Fruit fly (Drosophila melanogaster): ENCODE data around the gene CG16704.

Gene CG16704

DNA sequence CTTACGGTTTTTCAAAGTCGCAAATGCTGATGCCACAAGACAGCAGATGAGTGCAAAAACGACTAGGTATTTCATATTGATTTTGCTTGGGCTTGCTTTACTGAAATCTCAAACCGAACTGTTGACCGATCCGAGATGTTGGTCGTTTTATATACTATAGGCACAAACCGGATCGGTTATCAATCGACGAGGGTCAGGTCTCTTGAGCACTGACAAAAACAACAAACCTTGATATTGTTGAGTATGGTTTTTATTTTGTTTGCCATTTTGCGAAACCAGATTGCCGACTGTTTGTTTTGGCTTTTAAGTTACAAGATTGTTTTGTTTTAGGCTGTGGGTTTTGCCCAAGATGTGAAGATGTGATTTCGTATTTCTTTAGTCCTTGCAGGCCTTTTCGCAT, at the start of gene CG16704:
Gene CG16704, minus strand, starts transcription at position 122 of the 400 bp plus-strand sequence.
- no peak for TF ChIP-seq h (optimal IDR thresholded peaks at IDR 0.05)
- TF ChIP-seq Myc (optimal IDR thresholded peaks at IDR 0.05): no peak
- TF ChIP-seq insv (optimal IDR thresholded peaks at IDR 0.05): no peak
- TF ChIP-seq Sin3A (optimal IDR thresholded peaks at IDR 0.05): no peak
- no peak for TF ChIP-seq psq (optimal IDR thresholded peaks at IDR 0.05)
- no peak for TF ChIP-seq ttk (optimal IDR thresholded peaks at IDR 0.05)

dm6 chr2L:3740443-3740842, 48.1 kb upstream of the CG16704 start:
- TF ChIP-seq psq (optimal IDR thresholded peaks at IDR 0.05) (no peak), Myc (optimal IDR thresholded peaks at IDR 0.05) (no peak), insv (optimal IDR thresholded peaks at IDR 0.05) (no peak), h (optimal IDR thresholded peaks at IDR 0.05) (no peak), ttk (optimal IDR thresholded peaks at IDR 0.05) (no peak), Sin3A (optimal IDR thresholded peaks at IDR 0.05) (no peak)

- TF ChIP-seq psq (optimal IDR thresholded peaks at IDR 0.05) (no peak), insv (optimal IDR thresholded peaks at IDR 0.05) (no peak), h (optimal IDR thresholded peaks at IDR 0.05) (no peak), Myc (optimal IDR thresholded peaks at IDR 0.05) (no peak), Sin3A (optimal IDR thresholded peaks at IDR 0.05) (no peak), ttk (optimal IDR thresholded peaks at IDR 0.05) (no peak)
These were observed 45.3 kb upstream of the CG16704 start for dm6 chr2L:3737682-3738081.

DNA sequence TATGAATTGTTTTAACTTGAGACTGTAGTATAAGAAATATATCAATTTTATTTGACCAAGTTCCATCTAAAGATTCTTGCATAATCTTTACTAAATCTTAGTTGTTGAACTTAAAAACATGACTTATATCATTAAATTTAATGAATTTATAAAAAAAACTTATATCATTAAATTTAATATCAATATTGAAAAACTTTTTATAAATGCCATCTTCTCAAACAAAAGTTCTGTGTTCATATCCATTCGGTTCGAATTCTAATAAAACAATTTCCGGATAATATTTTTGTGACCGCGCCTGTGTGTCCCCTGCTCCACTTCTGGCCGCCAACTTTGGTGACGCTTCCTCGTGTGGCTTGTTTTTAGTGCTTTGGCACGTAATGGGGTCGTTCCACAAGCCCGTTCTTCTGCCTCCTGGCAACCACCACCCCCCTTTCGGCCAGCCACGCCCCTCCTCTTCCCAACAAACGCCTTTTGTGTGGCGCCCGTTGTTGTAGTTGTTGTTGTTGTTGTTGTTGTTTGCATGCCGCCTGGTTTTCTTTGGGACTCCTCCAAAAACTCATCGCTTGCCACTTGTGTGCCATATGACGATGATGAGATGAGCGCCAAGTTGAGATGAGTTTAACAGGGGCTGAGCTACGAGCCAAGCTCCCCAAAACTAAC, 44.7 kb upstream of the CG16704 start:
- TF ChIP-seq Myc (optimal IDR thresholded peaks at IDR 0.05): no peak
- TF ChIP-seq insv (optimal IDR thresholded peaks at IDR 0.05): no peak
- TF ChIP-seq Sin3A (optimal IDR thresholded peaks at IDR 0.05): no peak
- TF ChIP-seq h (optimal IDR thresholded peaks at IDR 0.05): no peak
- TF ChIP-seq ttk (optimal IDR thresholded peaks at IDR 0.05): no peak
- no peak for TF ChIP-seq psq (optimal IDR thresholded peaks at IDR 0.05)

DNA sequence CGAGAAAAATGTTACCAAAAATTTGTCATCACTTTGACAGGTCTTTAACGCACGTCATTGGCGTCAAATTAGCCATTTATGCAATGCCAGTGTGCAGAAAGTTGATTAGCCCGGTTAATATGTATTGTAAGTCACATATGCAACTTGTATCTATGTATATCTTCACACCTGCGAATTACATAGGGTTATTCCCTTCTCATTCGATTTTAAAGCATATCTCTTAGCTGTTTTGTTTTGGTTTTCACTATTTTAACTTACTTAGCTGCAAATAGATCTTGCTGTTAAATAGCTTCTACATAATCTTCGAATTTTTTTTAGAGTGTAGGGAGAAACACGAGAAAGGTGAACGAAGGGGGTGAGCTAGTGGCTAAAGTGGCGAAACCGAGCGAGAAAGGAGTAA, 38.7 kb upstream of the CG16704 start:
- TF ChIP-seq ttk (optimal IDR thresholded peaks at IDR 0.05): no peak
- TF ChIP-seq h (optimal IDR thresholded peaks at IDR 0.05): no peak
- TF ChIP-seq Myc (optimal IDR thresholded peaks at IDR 0.05): no peak
- TF ChIP-seq psq (optimal IDR thresholded peaks at IDR 0.05): no peak

DNA sequence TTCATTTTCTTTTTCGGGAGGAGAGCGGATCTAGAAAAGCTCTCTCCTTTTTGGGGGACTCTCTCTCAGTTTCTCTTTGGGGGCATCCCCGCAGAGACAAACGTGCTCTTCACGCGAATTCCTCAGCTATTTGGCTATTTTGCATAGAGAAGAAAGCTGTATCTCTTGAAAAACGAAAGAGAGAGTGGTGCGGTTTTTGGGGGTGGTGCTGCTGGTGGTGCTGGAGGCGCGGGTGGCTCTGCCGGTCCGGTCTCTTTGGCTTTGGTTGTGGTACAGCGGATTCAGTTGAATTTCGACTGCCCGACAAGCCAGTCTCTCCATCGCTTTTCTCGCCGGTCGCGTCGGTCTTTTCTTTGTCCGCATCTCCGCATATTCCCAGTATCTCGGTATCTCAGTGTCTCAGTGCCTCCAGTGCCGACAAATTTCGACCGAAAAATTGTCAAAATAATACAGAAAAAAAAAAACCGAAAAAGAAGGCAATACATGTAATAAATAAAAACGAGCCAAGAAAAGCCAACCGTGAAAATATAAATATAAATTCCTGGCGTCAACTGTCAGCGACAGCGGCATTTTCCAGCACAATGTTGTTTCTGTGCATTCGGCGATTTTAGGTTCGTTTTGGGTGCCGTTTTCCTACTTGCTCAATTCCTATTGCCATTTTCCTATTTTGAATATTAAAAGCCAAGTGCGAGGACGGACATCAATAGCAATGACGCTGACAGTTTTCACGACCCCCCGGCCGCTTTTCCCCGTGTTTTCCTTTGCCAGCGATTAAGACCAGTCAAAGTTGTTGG, 38.0 kb upstream of the CG16704 start, which contains the start of gene CG10019:
Gene CG10019, plus strand, starts transcription at position 285 of the 794 bp plus-strand sequence.
- TF ChIP-seq h (optimal IDR thresholded peaks at IDR 0.05) (no peak), ttk (optimal IDR thresholded peaks at IDR 0.05) (no peak), insv (optimal IDR thresholded peaks at IDR 0.05) (no peak), Sin3A (optimal IDR thresholded peaks at IDR 0.05) (no peak), psq (optimal IDR thresholded peaks at IDR 0.05) (no peak)

DNA sequence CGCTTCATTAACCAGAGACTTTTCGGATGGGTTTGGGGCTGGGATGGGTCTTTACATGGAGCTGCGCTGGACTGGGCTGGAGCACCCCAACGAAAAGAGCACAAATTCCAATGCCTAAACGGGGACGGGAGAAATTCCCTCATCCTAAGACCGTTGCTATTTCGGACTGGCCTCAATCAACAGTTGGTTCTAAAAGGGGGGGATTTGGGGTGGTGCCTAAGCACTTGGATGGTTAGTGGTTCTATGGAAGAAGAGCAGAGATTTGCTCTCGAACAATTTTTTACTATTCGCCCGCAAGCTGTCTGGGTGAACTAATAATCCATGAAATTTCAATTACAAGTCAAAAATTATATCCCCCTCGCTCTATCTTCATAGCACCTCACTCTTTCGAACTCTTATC, 37.2 kb upstream of the CG16704 start:
- no peak for TF ChIP-seq Myc (optimal IDR thresholded peaks at IDR 0.05)
- no peak for TF ChIP-seq psq (optimal IDR thresholded peaks at IDR 0.05)
- no peak for TF ChIP-seq ttk (optimal IDR thresholded peaks at IDR 0.05)
- TF ChIP-seq Sin3A (optimal IDR thresholded peaks at IDR 0.05): no peak
- TF ChIP-seq h (optimal IDR thresholded peaks at IDR 0.05): no peak
- TF ChIP-seq insv (optimal IDR thresholded peaks at IDR 0.05): no peak

dm6 chr2L:3719414-3719959, 27.1 kb upstream of the CG16704 start:
- TF ChIP-seq Myc (optimal IDR thresholded peaks at IDR 0.05) (no peak), ttk (optimal IDR thresholded peaks at IDR 0.05) (no peak), Sin3A (optimal IDR thresholded peaks at IDR 0.05) (no peak), h (optimal IDR thresholded peaks at IDR 0.05) (no peak), psq (optimal IDR thresholded peaks at IDR 0.05) (no peak), insv (optimal IDR thresholded peaks at IDR 0.05) (no peak)

DNA sequence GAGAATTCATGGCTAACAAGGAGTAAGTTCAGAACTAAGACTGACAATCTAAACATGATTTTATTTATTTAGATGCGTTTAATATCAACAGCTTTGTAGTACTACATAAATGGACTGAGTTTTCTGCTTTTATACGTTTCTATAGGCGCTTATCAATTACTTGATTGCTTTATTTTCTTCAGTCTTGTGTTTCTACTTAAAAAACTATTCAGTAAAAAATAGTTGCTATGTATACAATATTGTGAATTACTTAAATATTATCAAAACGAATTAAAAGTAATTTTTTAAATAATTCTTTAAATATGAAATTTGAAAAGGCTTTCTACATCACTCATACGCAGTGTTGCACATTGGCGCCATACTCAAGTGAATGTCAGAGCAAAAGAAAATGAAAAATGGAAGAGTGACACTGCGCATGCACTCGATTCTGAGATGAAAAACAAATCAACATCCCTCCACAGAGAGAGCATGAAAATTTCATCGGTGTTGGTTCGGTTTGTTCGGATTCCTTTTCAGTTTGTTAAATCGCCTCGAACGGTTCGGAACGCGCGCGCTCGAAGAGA, 25.4 kb upstream of the CG16704 start, which contains the start of the genes lectin-24A and Shaw:
Gene lectin-24A, minus strand, starts transcription at position 101 of the 563 bp plus-strand sequence.
Gene Shaw, plus strand, starts transcription at position 513 of the 563 bp plus-strand sequence.
- TF ChIP-seq insv (optimal IDR thresholded peaks at IDR 0.05) (no peak), psq (optimal IDR thresholded peaks at IDR 0.05) (no peak), ttk (optimal IDR thresholded peaks at IDR 0.05) (no peak), Myc (optimal IDR thresholded peaks at IDR 0.05) (no peak), Sin3A (optimal IDR thresholded peaks at IDR 0.05) (no peak), h (optimal IDR thresholded peaks at IDR 0.05) (no peak)

DNA sequence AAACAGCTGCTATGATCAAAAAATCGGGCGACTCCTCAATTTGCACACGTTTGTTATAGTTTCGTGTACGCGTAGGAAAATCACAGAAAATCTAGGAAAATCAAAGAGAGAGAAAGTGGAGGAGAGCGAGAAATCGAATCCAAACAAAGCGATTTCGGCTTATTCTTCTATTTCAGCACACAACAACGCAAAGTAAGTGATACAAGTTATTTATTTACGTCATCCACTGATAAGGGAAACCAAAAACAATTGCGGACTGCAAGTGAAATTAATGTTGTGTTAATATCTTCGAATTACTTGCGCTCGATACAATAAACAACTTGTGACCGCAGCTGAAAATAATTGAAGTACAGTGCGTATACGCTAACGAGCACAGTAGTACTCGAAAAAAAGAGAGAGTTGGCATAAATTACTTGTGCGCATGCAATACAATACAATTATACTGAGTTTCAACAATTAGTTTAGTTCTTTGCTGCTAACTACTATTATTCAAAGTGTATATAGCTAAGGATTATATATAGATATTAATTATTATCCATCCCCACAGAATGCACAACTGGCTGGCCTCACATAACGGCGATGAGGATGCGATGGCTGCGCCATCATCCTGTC, 21.3 kb upstream of the CG16704 start:
- no peak for TF ChIP-seq insv (optimal IDR thresholded peaks at IDR 0.05)
- no peak for TF ChIP-seq Sin3A (optimal IDR thresholded peaks at IDR 0.05)
- no peak for TF ChIP-seq h (optimal IDR thresholded peaks at IDR 0.05)
- TF ChIP-seq psq (optimal IDR thresholded peaks at IDR 0.05): no peak
- no peak for TF ChIP-seq ttk (optimal IDR thresholded peaks at IDR 0.05)
- TF ChIP-seq Myc (optimal IDR thresholded peaks at IDR 0.05): no peak

DNA sequence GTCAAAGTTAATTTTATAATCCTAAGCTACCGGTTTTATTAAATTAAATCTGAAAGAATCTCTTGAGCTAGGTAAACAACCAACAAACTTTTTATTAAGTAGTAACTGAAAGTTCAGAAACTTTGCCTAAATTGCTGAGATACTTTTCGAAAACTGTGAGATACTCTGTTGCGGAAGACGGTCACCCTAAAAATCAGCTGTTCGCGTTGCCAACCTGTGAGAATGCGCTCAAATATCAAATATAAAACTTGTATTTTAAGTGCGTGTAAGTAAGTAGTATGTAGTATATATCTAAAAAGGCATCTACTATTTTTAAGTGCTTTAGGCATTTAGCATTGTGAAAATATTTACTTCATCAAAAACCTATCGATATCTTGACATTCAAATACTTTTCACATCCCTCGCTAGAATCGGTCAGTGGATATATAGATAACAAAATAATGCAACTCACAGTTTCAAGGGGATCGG, 20.6 kb upstream of the CG16704 start, which contains the start of the genes CG31955 and CG2818:
Gene CG31955, minus strand, starts transcription at position 157 of the 468 bp plus-strand sequence.
Gene CG2818, plus strand, starts transcription at position 412 of the 468 bp plus-strand sequence.
- TF ChIP-seq Myc (optimal IDR thresholded peaks at IDR 0.05) (no peak), h (optimal IDR thresholded peaks at IDR 0.05) (no peak)

Data from Kc167 (cell line).